Worm (Caenorhabditis elegans): Measurements from ENCODE around the gene C25H3.15.

The C25H3.15 gene

DNA sequence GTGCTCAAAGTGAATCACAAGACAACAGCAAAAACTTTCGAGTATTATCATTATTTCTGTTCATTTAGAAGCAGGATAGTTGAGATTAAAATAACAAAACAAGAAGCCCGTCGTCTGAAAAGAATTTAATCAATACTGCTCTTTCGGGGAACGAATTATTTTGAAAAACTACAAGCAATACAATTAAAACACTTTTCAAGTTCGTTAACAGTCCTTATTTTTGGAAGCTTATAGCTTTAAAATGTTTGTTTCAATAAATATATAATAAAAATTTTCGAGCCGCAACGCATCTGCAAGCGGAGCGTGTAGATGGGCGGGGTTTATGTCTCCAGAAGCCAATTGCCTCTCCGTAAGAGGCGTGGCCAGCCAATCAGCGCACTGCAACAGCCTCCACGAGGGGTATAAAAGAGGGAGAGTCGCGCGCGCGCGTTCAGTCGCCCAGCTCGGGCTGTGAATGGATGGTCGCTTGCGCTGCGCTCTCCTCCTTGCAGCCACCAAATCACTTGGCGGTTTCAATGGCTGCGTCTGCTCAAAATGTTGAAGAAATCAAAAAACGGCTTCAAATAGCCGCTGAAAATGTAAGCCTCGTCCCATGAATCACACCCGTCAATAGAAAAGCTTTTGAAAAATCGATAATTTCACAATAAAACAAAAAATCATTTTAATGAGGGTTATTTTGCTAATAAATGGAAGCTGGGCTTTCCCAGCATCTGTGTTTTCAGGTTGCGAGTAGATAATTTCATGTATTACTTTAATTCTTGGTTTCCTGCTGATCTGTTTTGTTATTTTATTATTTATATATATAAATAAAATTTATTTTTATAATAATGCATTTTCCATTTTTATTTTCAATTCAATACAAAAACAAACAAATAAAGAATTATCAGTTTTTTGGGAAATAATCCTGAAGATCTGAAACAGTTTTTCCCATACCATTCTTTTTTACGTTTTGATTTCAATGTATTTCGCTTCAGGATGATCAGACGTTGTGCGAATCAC lies 4.1 kb upstream of the C25H3.15 start, which contains the start of the genes ift-43 and mdt-26 (continued):
- TF ChIP-seq nhr-41 (GFP tag; IDR thresholded peaks at IDR 0.05) (peak; percentile 65; the same call in 1 of the 2 replicates), hif-1 (tag; optimal IDR thresholded peaks at IDR 0.05) (peak; percentile 31 to 69), F44E2.7 (GFP tag; IDR thresholded peaks at IDR 0.05) (0 out of 2 replicates have a peak, but pooled peaks have one; percentile 41), hlh-11 (tag; optimal IDR thresholded peaks at IDR 0.05) (peak; percentile 53), zip-11 (GFP tag; IDR thresholded peaks at IDR 0.05) (no peak), cey-2 (tag; optimal IDR thresholded peaks at IDR 0.05; ENCODE audit: borderline replicate concordance, insufficient read depth) (no peak), vab-7 (GFP tag; IDR thresholded peaks at IDR 0.05) (0 out of 2 replicates have a peak, but pooled peaks have one; percentile 42), lin-39 (tag; optimal IDR thresholded peaks at IDR 0.05) (no peak), F10B5.3 (tag; optimal IDR thresholded peaks at IDR 0.05) (peak; percentile 42), spr-3 (GFP tag; optimal IDR thresholded peaks at IDR 0.05) (no peak), ztf-11 (tag; optimal IDR thresholded peaks at IDR 0.05) (no peak), lim-7 (GFP tag; IDR thresholded peaks at IDR 0.05) (peak; percentile 69), fkh-10 (GFP tag; optimal IDR thresholded peaks at IDR 0.05) (peak; percentile 63), hmg-1.1 (GFP tag; IDR thresholded peaks at IDR 0.05) (peak; percentile 94), duxl-1 (tag; optimal IDR thresholded peaks at IDR 0.05; ENCODE audit: poor library complexity) (peak; percentile 31), daf-19 (GFP tag; conservative IDR thresholded peaks at IDR 0.05) (peak; percentile 91), lin-1 (GFP tag; IDR thresholded peaks at IDR 0.05) (no peak), nhr-111 (GFP tag; optimal IDR thresholded peaks at IDR 0.05) (peak; percentile 21), unc-130 (GFP tag; optimal IDR thresholded peaks at IDR 0.05) (no peak), ces-1 (GFP tag; optimal IDR thresholded peaks at IDR 0.05) (no peak), F37D6.2 (tag; optimal IDR thresholded peaks at IDR 0.05) (peak; percentile 70), zag-1 (tag; optimal IDR thresholded peaks at IDR 0.05) (no peak), nhr-76 (tag; optimal IDR thresholded peaks at IDR 0.05) (no peak), tag-97 (GFP tag; IDR thresholded peaks at IDR 0.05) (no peak), lir-3 (tag; optimal IDR thresholded peaks at IDR 0.05) (peak; percentile 28), dve-1 (tag; optimal IDR thresholded peaks at IDR 0.05; ENCODE audit: insufficient read depth) (peak; percentile 79), dpl-1 (GFP tag; optimal IDR thresholded peaks at IDR 0.05) (peak; percentile 40), lin-15B (tag; optimal IDR thresholded peaks at IDR 0.05) (no peak), snpc-4 (tag; optimal IDR thresholded peaks at IDR 0.05) (no peak), T26A8.4 (GFP tag; IDR thresholded peaks at IDR 0.05) (peak; percentile 82), jun-1 (tag; optimal IDR thresholded peaks at IDR 0.05) (peak; percentile 57), dmd-9 (GFP tag; IDR thresholded peaks at IDR 0.05) (no peak), egl-27 (tag; optimal IDR thresholded peaks at IDR 0.05) (no peak), nhr-237 (tag; optimal IDR thresholded peaks at IDR 0.05) (no peak), lsy-2 (tag; optimal IDR thresholded peaks at IDR 0.05) (peak; percentile 39 to 80), daf-16 (GFP tag; optimal IDR thresholded peaks at IDR 0.05) (peak; percentile 36 to 59), daf-16 (tag; optimal IDR thresholded peaks at IDR 0.05) (peak; percentile 47), zfp-3 (GFP tag; conservative IDR thresholded peaks at IDR 0.05) (0 out of 2 replicates have a peak, but pooled peaks have one; percentile 36), daf-8 (GFP tag; IDR thresholded peaks at IDR 0.05) (no peak), nhr-6 (tag; optimal IDR thresholded peaks at IDR 0.05) (no peak), zip-2 (tag; optimal IDR thresholded peaks at IDR 0.05) (no peak), mep-1 (tag; optimal IDR thresholded peaks at IDR 0.05) (peak; percentile 77), pqm-1 (tag; optimal IDR thresholded peaks at IDR 0.05) (no peak), D1046.2 (GFP tag; IDR thresholded peaks at IDR 0.05) (no peak), Y48G9A.11 (GFP tag; IDR thresholded peaks at IDR 0.05) (peak; percentile 30; the same call in 1 of the 2 replicates), madf-5 (GFP tag; IDR thresholded peaks at IDR 0.05) (0 out of 4 replicates have a peak, but pooled peaks of 1 of the 2 experiments have one; percentile 30), set-16 (GFP tag; IDR thresholded peaks at IDR 0.05) (peak; percentile 99), unc-62 (GFP tag; optimal IDR thresholded peaks at IDR 0.05 in 1 of 2) (peak in 1 of 2 experiments; percentile 97), unc-62 (tag; optimal IDR thresholded peaks at IDR 0.05) (no peak)
